Worm (Caenorhabditis elegans): ENCODE measurements around the gene fbxa-85.

Gene fbxa-85

DNA sequence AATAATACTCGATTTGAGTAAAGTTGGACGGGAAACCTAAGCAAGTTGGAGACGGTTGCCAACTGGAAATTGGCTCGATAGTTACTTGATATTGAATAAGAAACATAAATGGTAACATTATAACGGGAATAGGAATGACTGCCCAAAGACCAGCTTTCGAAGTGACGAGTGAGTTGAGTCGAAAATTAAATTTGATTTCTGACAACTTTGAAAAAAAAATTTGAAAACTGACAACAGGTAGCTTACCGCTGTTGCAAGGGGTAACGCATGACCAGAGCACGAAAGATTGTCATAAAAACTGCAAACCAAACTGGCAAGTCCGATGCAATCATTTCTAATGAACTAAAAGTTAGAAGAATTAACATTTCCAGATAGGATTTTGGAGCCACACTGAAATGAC is 33.8 kb downstream of the fbxa-85 start:
- no peak for TF ChIP-seq nhr-71 (tag; optimal IDR thresholded peaks at IDR 0.05)
- no peak for TF ChIP-seq nhr-85 (tag)
- no peak for TF ChIP-seq elt-3 (tag; optimal IDR thresholded peaks at IDR 0.05)
- no peak for TF ChIP-seq nhr-90 (tag; optimal IDR thresholded peaks at IDR 0.05; ENCODE audit: poor library complexity)
- no peak for TF ChIP-seq vab-15 (tag; optimal IDR thresholded peaks at IDR 0.05)
- TF ChIP-seq lin-35 (GFP tag; optimal IDR thresholded peaks at IDR 0.05) = no peak
- no peak for TF ChIP-seq nhr-28 (tag; optimal IDR thresholded peaks at IDR 0.05)
- TF ChIP-seq sptf-1 (tag; optimal IDR thresholded peaks at IDR 0.05) = no peak
- TF ChIP-seq nhr-76 (tag; optimal IDR thresholded peaks at IDR 0.05) = no peak
- no peak for TF ChIP-seq unc-130 (tag; optimal IDR thresholded peaks at IDR 0.05)
- no peak for TF ChIP-seq zip-4 (GFP tag; optimal IDR thresholded peaks at IDR 0.05)
- no peak for TF ChIP-seq lin-14 (GFP tag; optimal IDR thresholded peaks at IDR 0.05)
- TF ChIP-seq nhr-47 (tag; optimal IDR thresholded peaks at IDR 0.05) = no peak
- no peak for TF ChIP-seq nhr-12 (tag; optimal IDR thresholded peaks at IDR 0.05)
- no peak for TF ChIP-seq ceh-63 (GFP tag; optimal IDR thresholded peaks at IDR 0.05)
- no peak for TF ChIP-seq irx-1 (tag; optimal IDR thresholded peaks at IDR 0.05)
- no peak for TF ChIP-seq mab-9 (GFP tag; IDR thresholded peaks at IDR 0.05)
- no peak for TF ChIP-seq nhr-77 (tag; optimal IDR thresholded peaks at IDR 0.05)

DNA sequence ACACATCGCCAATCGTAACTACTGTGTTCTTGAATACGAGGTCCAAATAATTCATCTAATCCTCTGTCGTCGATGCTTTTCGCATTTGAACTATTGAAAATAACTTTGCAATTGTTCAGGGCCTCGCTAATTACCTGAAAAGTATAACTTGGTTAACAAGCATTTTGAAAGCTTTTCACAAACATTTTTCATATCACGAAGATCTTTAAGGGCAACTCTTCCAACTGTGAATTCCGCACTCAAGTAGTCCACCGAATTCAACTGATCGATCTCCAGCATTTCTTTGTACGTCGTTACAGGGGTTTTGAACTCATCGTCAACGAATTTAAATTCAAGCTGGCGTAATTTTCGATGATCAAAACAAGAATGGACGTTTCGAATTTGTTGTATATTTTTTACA is 37.5 kb downstream of the fbxa-85 start:
- TF ChIP-seq irx-1 (tag; optimal IDR thresholded peaks at IDR 0.05) (no peak), mdl-1 (tag; optimal IDR thresholded peaks at IDR 0.05) (no peak), lin-15B (tag; optimal IDR thresholded peaks at IDR 0.05) (no peak), snpc-4 (tag; optimal IDR thresholded peaks at IDR 0.05) (no peak), ets-5 (GFP tag; IDR thresholded peaks at IDR 0.05) (no peak), nhr-71 (tag; optimal IDR thresholded peaks at IDR 0.05) (no peak), aha-1 (tag; optimal IDR thresholded peaks at IDR 0.05) (no peak), nhr-76 (tag; optimal IDR thresholded peaks at IDR 0.05) (no peak), nhr-237 (tag; optimal IDR thresholded peaks at IDR 0.05) (no peak), snu-23 (GFP tag; optimal IDR thresholded peaks at IDR 0.05) (no peak), zip-4 (GFP tag; optimal IDR thresholded peaks at IDR 0.05) (no peak), lin-39 (tag; optimal IDR thresholded peaks at IDR 0.05) (no peak), lir-3 (tag; optimal IDR thresholded peaks at IDR 0.05; ENCODE audit: poor library complexity) (no peak), lsy-2 (tag; optimal IDR thresholded peaks at IDR 0.05) (no peak), lin-13 (GFP tag; optimal IDR thresholded peaks at IDR 0.05) (no peak)

DNA sequence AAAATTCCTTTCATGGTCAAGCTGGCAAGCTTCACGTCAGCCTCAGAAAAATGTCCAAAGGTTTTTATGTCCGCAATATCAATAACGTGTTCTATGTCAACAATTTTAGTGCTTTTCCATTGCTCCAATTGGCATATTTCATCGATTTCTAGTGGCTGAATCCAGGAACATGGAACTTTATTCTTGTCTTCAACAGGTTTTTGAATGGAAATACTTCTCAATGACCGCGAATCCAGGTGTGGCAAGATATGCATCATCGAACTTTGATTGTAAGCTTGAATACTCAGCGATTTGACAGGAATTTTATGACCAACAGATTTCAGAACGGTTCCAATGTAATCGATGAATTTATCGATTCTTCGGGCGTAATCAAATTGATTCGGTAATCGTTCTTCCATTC is 39.7 kb downstream of the fbxa-85 start:
- TF ChIP-seq fkh-4 (tag; optimal IDR thresholded peaks at IDR 0.05; ENCODE audit: borderline replicate concordance) (no peak), elt-3 (tag; optimal IDR thresholded peaks at IDR 0.05) (no peak), lin-39 (tag; optimal IDR thresholded peaks at IDR 0.05) (no peak), ceh-82 (tag; optimal IDR thresholded peaks at IDR 0.05) (no peak), vab-15 (tag; optimal IDR thresholded peaks at IDR 0.05) (no peak), lin-14 (GFP tag; optimal IDR thresholded peaks at IDR 0.05) (no peak)

DNA sequence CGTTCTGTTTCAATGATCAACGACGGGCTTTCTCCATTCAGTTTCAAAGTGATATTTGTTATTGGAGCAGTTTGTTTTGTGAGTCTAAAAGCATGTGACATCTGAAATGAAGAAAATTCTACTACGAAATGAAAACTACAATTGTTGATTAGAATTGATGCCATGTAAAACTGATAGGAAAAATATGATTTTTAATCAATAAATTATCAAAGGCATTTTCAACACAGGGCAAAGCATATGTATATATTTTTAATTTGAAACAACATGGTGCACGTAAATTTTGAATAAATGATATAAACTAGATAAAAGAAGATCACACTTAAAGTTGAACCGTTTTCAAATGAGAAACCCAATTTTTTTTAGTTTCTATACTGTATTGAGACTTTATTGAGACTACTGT is 42.4 kb downstream of the fbxa-85 start, which contains the start of gene K10G4.5:
TSS of gene K10G4.5 (minus strand) at position 101 of the 400 bp plus-strand sequence.
- TF ChIP-seq lin-35 (GFP tag; optimal IDR thresholded peaks at IDR 0.05) (no peak), ceh-8 (GFP tag; optimal IDR thresholded peaks at IDR 0.05) (no peak), zag-1 (tag; optimal IDR thresholded peaks at IDR 0.05) (no peak), unc-62 (GFP tag; optimal IDR thresholded peaks at IDR 0.05) (no peak), F16B12.6 (tag; optimal IDR thresholded peaks at IDR 0.05) (no peak), isw-1 (GFP tag; IDR thresholded peaks at IDR 0.05) (no peak), fkh-8 (tag; optimal IDR thresholded peaks at IDR 0.05) (no peak), efl-1 (optimal IDR thresholded peaks at IDR 0.05) (no peak), efl-1 (GFP tag; optimal IDR thresholded peaks at IDR 0.05 in 1 of 2) (no peak), hlh-4 (tag; optimal IDR thresholded peaks at IDR 0.05) (no peak), lin-14 (GFP tag; optimal IDR thresholded peaks at IDR 0.05) (no peak), elt-3 (tag; optimal IDR thresholded peaks at IDR 0.05) (no peak)
